Worm (Caenorhabditis elegans): ENCODE results near the gene D1005.4.

ce11 chrX:1525511-1526172 is 40.0 kb upstream of the D1005.4 start:
- TF ChIP-seq nhr-67 (tag; optimal IDR thresholded peaks at IDR 0.05): no peak
- no peak for TF ChIP-seq unc-62 (GFP tag; optimal IDR thresholded peaks at IDR 0.05)
- TF ChIP-seq nhr-77 (tag; optimal IDR thresholded peaks at IDR 0.05): no peak
- TF ChIP-seq jun-1 (tag; optimal IDR thresholded peaks at IDR 0.05): no peak
